Fruit fly (Drosophila melanogaster) whole organism, pupa: Measurements from ENCODE around the gene CG14435.

ENCODE experiments used
- CG32121 ChIP-seq: fragments of 200-800 bp; sonication (Bioruptor generic); IDR thresholded peaks from 2 replicates; pipeline ENCODE4 v1.3.6; 2022; ENCODE audit warnings: missing biosample characterization, missing genetic modification characterization
- CG9948 ChIP-seq: fragments of 200-800 bp; sonication (Bioruptor generic); optimal IDR thresholded peaks from 2 replicates; lab custom pipeline; 2018; ENCODE audit warnings: missing biosample characterization, mild to moderate bottlenecking, missing genetic modification characterization, moderate library complexity
- rn ChIP-seq: fragments of 200-800 bp; sonication (Bioruptor generic); IDR thresholded peaks from 2 replicates; pipeline ENCODE4 v1.3.6; 2022; ENCODE audit warnings: missing biosample characterization, missing genetic modification characterization

DNA sequence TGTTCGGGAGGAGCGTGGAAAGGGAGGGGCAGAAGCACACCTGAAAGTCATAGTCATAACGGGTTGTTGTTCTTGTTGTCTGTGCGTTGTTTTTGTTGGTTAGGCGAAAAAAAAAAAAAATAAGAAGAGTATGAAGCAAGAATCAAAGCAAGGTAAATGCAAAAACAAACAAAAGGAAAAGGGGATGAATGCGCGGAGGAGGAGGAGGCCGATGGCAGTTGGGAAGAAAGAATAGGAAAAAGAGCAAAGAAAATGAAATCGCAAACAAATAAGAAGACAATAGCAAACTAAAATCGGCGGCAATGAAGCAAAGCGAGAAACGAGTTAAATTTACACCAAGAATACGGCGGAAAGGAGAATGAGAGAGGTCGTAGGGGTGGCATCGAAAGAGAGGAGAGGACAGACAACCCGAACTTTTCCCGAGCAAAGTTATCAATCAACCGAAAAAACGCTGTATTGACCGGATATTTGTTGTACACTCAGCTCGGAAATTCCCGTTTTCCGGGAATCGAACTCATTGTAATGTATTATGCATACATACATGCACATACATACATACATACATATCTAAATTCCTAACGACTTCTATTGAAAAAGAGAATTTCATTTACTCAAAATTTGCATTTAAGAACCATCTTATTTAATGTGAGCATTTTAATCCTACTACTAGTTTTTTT lies 16.8 kb upstream of the CG14435 start:
- no peak for TF ChIP-seq CG32121
- peak; percentile 12 for TF ChIP-seq CG9948
- TF ChIP-seq rn (GFP tag; lab: Robert Waterston, UW) = no peak
